Fruit fly (Drosophila melanogaster): ENCODE results near the gene ATPsynCF6.

The ATPsynCF6 gene

DNA sequence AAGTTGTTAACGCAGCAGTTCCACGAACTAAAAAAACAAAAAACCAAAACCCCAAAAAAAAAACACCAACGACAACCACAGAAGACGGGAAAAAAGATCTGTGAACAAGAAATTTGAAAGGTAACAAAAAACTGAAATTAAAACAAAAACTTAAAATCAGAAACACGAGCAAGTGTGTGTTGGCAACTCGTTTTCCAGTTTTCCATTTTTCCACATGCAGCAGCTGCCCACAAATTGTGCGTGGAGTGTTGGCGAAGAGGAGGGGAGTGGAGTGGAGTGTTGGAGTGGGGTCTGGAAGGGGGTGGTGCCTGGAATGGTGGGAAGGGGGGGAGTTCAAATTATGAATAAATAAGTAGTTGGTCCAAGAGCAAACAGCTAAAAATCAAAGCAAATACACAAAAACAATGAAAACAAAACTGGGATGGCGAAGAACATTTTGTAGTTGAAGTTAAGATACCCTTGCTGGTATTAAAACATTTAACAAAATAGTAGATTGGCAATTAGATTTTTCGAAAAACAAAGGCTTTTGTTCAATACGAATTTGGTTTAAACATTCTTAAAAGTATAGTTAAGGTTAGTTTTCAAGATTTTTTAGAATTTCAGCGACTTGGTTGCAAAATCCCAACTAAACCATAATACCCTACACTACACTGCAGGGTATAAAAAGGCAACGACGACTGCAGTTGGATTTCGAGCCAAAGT, 22.4 kb downstream of the ATPsynCF6 start (continued):
- TF ChIP-seq CG10147 (GFP tag; optimal IDR thresholded peaks at IDR 0.05) (no peak), CG7556 (GFP tag; optimal IDR thresholded peaks at IDR 0.05) (peak; percentile 42), so (GFP tag; IDR thresholded peaks at IDR 0.05) (no peak), HmgD (GFP tag; optimal IDR thresholded peaks at IDR 0.05) (no peak), gem (tag; optimal IDR thresholded peaks at IDR 0.05) (peak; percentile 79), Nf-YB (GFP tag; optimal IDR thresholded peaks at IDR 0.05) (no peak), sisA (GFP tag; IDR thresholded peaks at IDR 0.05) (peak; percentile 41; the same call in 1 of the 2 replicates), CG16813 (GFP tag; IDR thresholded peaks at IDR 0.05; ENCODE audit: partially characterized antibody) (no peak), salm (tag; optimal IDR thresholded peaks at IDR 0.05) (peak; percentile 4), scrt (GFP tag; optimal IDR thresholded peaks at IDR 0.05) (peak; percentile 28), CG11723 (GFP tag; optimal IDR thresholded peaks at IDR 0.05) (peak; percentile 8), slou (GFP tag; optimal IDR thresholded peaks at IDR 0.05) (no peak), btn (GFP tag; optimal IDR thresholded peaks at IDR 0.05) (no peak), Hmr (GFP tag; optimal IDR thresholded peaks at IDR 0.05) (peak; percentile 9), CG14710 (tag; optimal IDR thresholded peaks at IDR 0.05) (peak; percentile 57), p53 (GFP tag; optimal IDR thresholded peaks at IDR 0.05) (no peak), ci (GFP tag; IDR thresholded peaks at IDR 0.05) (peak; percentile 42; the same call in 1 of the 3 replicates), CG9215 (GFP tag; IDR thresholded peaks at IDR 0.05) (no peak), CG6272 (GFP tag; IDR thresholded peaks at IDR 0.05) (no peak), hkb (optimal IDR thresholded peaks at IDR 0.05) (no peak), hkb (GFP tag; IDR thresholded peaks at IDR 0.05) (no peak), CG9817 (tag; optimal IDR thresholded peaks at IDR 0.05) (no peak), zen (tag; optimal IDR thresholded peaks at IDR 0.05) (peak; percentile 8), sim (GFP tag; IDR thresholded peaks at IDR 0.05) (no peak), CrebB (tag; optimal IDR thresholded peaks at IDR 0.05) (peak; percentile 1), bsh (GFP tag; optimal IDR thresholded peaks at IDR 0.05) (peak in 1 of 2 experiments; percentile 76), yki (optimal IDR thresholded peaks at IDR 0.05) (no peak), inv (GFP tag; IDR thresholded peaks at IDR 0.05; ENCODE audit: partially characterized antibody) (no peak), Sox102F (GFP tag; optimal IDR thresholded peaks at IDR 0.05) (peak; percentile 74), Dp (GFP tag; optimal IDR thresholded peaks at IDR 0.05) (no peak), lola (GFP tag; optimal IDR thresholded peaks at IDR 0.05) (peak in 1 of 3 experiments; percentile 72), CG5180 (GFP tag; optimal IDR thresholded peaks at IDR 0.05) (peak; percentile 34), Mes4 (GFP tag; optimal IDR thresholded peaks at IDR 0.05) (peak; percentile 44), pnt (GFP tag; optimal IDR thresholded peaks at IDR 0.05) (no peak), Oaz (GFP tag; IDR thresholded peaks at IDR 0.05) (no peak), CG13123 (GFP tag; optimal IDR thresholded peaks at IDR 0.05) (no peak), run (tag; optimal IDR thresholded peaks at IDR 0.05) (no peak), CTCF (GFP tag; optimal IDR thresholded peaks at IDR 0.05) (no peak), Sox100B (GFP tag; optimal IDR thresholded peaks at IDR 0.05) (peak; percentile 63), CG6791 (GFP tag; IDR thresholded peaks at IDR 0.05; ENCODE audit: partially characterized antibody) (no peak), ab (GFP tag; optimal IDR thresholded peaks at IDR 0.05) (no peak), hth (optimal IDR thresholded peaks at IDR 0.05) (no peak), CG1529 (GFP tag; optimal IDR thresholded peaks at IDR 0.05) (peak; percentile 57), Nf-YA (GFP tag; IDR thresholded peaks at IDR 0.05) (no peak), Lhr (GFP tag; optimal IDR thresholded peaks at IDR 0.05) (peak; percentile 31), nom (GFP tag; optimal IDR thresholded peaks at IDR 0.05) (no peak), toy (GFP tag; IDR thresholded peaks at IDR 0.05) (no peak), Med (GFP tag) (peak; percentile 52), exex (tag; optimal IDR thresholded peaks at IDR 0.05) (no peak), CG14050 (GFP tag; IDR thresholded peaks at IDR 0.05) (no peak), fd102C (GFP tag; optimal IDR thresholded peaks at IDR 0.05) (no peak)

Measured in whole organism, embryonic.